Worm (Caenorhabditis elegans): ENCODE measurements around the gene R12B2.3.
A peak's percentile ranks its signal among the peaks of the same experiment; 100 is the strongest.

DNA sequence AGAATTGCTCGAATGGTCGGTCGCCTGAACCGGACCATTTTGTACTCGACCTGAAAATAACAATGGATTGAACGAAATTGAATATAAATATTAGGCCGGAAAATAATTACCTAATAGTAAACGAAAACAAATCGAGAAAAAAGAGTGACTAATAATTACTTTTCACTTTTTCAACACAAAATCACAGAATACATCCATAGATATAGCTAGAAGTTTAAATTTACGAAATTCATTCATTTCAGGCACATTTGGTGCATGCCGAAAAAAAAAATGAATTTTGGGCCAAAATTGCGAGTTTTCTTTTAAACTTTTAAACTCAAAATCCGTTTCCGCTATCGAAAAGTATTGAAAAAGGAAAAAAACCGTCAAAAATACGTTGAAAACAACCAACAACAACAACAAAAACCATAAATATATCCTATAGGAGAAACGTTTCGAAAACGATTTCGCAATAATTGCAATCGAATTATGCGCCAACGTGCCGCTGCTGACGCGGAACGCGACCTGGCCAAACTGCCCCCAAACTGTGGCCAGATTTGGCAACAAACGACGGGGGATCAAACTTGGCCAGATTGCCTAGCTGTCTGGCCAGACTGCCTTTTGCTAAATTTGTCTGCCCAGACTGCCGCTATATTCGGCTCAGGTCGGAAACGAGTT, 20.0 kb upstream of the R12B2.3 start, which contains the start of gene Y37B11A.3:
- TF ChIP-seq him-1 (tag; optimal IDR thresholded peaks at IDR 0.05): peak; percentile 15
- TF ChIP-seq W03F9.2 (tag; optimal IDR thresholded peaks at IDR 0.05): peak; percentile 3
- TF ChIP-seq dao-5 (tag; optimal IDR thresholded peaks at IDR 0.05): no peak

Measured in whole organism, L4/young adult.